Worm (Caenorhabditis elegans): ENCODE results near the gene sru-7.

DNA sequence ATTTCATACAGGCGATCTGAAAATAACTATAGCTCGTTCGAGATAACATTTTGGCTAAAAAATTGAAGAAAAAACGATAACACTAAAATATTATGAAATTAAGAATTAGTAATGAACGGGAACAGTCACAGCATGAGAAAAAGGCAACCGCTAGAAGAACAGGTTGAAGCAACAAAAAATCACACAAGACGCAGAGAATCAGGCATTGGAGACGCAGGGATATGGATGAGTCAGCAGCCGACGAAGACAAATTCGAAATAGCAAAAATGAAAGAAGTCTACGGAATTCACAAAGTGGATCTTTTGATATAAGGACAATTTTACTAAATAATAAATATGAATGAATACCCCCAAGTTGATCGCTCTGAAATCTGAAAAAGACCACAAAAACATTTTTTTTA, 18.2 kb downstream of the sru-7 start, which contains the start of gene tag-77:
- TF ChIP-seq elt-3 (tag; optimal IDR thresholded peaks at IDR 0.05), result no peak
- no peak for TF ChIP-seq sma-3 (GFP tag; optimal IDR thresholded peaks at IDR 0.05)
- TF ChIP-seq R02D3.7 (tag; optimal IDR thresholded peaks at IDR 0.05), result no peak
- TF ChIP-seq nhr-23 (tag; optimal IDR thresholded peaks at IDR 0.05), result no peak
- no peak for TF ChIP-seq ztf-11 (tag; optimal IDR thresholded peaks at IDR 0.05)
- TF ChIP-seq unc-62 (GFP tag; optimal IDR thresholded peaks at IDR 0.05), result no peak
- TF ChIP-seq elt-1 (tag; optimal IDR thresholded peaks at IDR 0.05), result no peak
- no peak for TF ChIP-seq ceh-16 (tag; optimal IDR thresholded peaks at IDR 0.05)
